Fruit fly (Drosophila melanogaster) whole organism, prepupa: Measurements from ENCODE around the gene Jon66Ci.
A peak's percentile ranks its signal among the peaks of the same experiment; 100 is the strongest.

Source experiments
- Blimp-1 ChIP-seq: fragments of 200-800 bp; sonication (Bioruptor generic); optimal IDR thresholded peaks from 3 replicates; lab custom pipeline; 2017; ENCODE audit warnings: missing biosample characterization, missing genetic modification characterization, mild to moderate bottlenecking, moderate library complexity, missing genetic modification reagents
- CG10631 ChIP-seq: fragments of 200-800 bp; sonication (Bioruptor generic); optimal IDR thresholded peaks from 2 replicates; lab custom pipeline; 2016; ENCODE audit warnings: missing biosample characterization, missing genetic modification characterization
- CG10669 ChIP-seq: fragments of 200-800 bp; sonication (Bioruptor generic); optimal IDR thresholded peaks from 3 replicates; lab custom pipeline; 2018; ENCODE audit warnings: missing biosample characterization, mild to moderate bottlenecking, missing genetic modification characterization, moderate library complexity
- CG11294 ChIP-seq: fragments of 200-800 bp; sonication (Bioruptor generic); IDR thresholded peaks from 2 replicates; pipeline ENCODE4 v1.3.6; 2022; ENCODE audit warnings: missing biosample characterization, missing genetic modification characterization
- CG11762 ChIP-seq: fragments of 200-800 bp; sonication (Bioruptor generic); optimal IDR thresholded peaks from 3 replicates; lab custom pipeline; 2016; ENCODE audit warnings: missing biosample characterization, missing genetic modification characterization; ENCODE audit not compliant: insufficient read depth
- CG11902 ChIP-seq: fragments of 200-800 bp; sonication (Bioruptor generic); optimal IDR thresholded peaks from 3 replicates; lab custom pipeline; 2016; ENCODE audit warnings: missing biosample characterization, missing genetic modification characterization
- CG15336 ChIP-seq: fragments of 200-800 bp; sonication (Bioruptor generic); IDR thresholded peaks from 2 replicates; pipeline ENCODE4 v1.3.6; 2022; ENCODE audit warnings: missing biosample characterization, missing genetic modification characterization
- CG1621 ChIP-seq: fragments of 200-800 bp; sonication (Bioruptor generic); optimal IDR thresholded peaks from 3 replicates; lab custom pipeline; 2018; ENCODE audit warnings: missing biosample characterization, mild to moderate bottlenecking, missing genetic modification characterization
- CG16779 ChIP-seq: fragments of 200-800 bp; sonication (Bioruptor generic); optimal IDR thresholded peaks from 3 replicates; lab custom pipeline; 2017; ENCODE audit warnings: missing biosample characterization, mild to moderate bottlenecking, missing genetic modification characterization
- CG3032 ChIP-seq: fragments of 200-800 bp; optimal IDR thresholded peaks from 2 replicates; lab custom pipeline; 2019; ENCODE audit warnings: missing biosample characterization, mild to moderate bottlenecking, missing genetic modification characterization, moderate library complexity
- CG31627 ChIP-seq: fragments of 200-800 bp; sonication (Bioruptor generic); optimal IDR thresholded peaks from 3 replicates; lab custom pipeline; 2016; ENCODE audit warnings: missing biosample characterization, missing genetic modification characterization
- CG32006 ChIP-seq: fragments of 200-800 bp; sonication (Bioruptor generic); optimal IDR thresholded peaks from 3 replicates; lab custom pipeline; 2017; ENCODE audit warnings: missing biosample characterization, mild to moderate bottlenecking, missing genetic modification characterization
- CG34406 ChIP-seq: fragments of 200-800 bp; sonication (Bioruptor generic); optimal IDR thresholded peaks from 3 replicates; lab custom pipeline; 2016; ENCODE audit warnings: missing biosample characterization, missing genetic modification characterization
- CG4318 ChIP-seq: fragments of 200-800 bp; sonication (Bioruptor generic); optimal IDR thresholded peaks from 3 replicates; lab custom pipeline; 2017; ENCODE audit warnings: missing biosample characterization, mild to moderate bottlenecking, missing genetic modification characterization
- CG6163 ChIP-seq: fragments of 200-800 bp; sonication (Bioruptor generic); IDR thresholded peaks from 3 replicates; pipeline ENCODE4 v1.3.6; 2022; ENCODE audit warnings: missing biosample characterization, missing genetic modification characterization
- CG6276 ChIP-seq: fragments of 200-800 bp; sonication (Bioruptor generic); optimal IDR thresholded peaks from 2 replicates; lab custom pipeline; 2017; ENCODE audit warnings: missing biosample characterization, mild to moderate bottlenecking, missing genetic modification characterization
- CG6792 ChIP-seq: fragments of 200-800 bp; sonication (Bioruptor generic); optimal IDR thresholded peaks from 3 replicates; lab custom pipeline; 2016; ENCODE audit warnings: missing biosample characterization, missing genetic modification characterization
- CG6854 ChIP-seq: fragments of 200-800 bp; sonication (Bioruptor generic); optimal IDR thresholded peaks from 2 replicates; lab custom pipeline; 2017; ENCODE audit warnings: missing biosample characterization, mild to moderate bottlenecking, missing genetic modification characterization
- CG7368 ChIP-seq: fragments of 200-800 bp; sonication (Bioruptor generic); optimal IDR thresholded peaks from 3 replicates; lab custom pipeline; 2016; ENCODE audit warnings: missing biosample characterization, missing genetic modification characterization
- CG8119 ChIP-seq: fragments of 200-800 bp; sonication (Bioruptor generic); IDR thresholded peaks from 3 replicates; pipeline ENCODE4 v1.3.6; 2022; ENCODE audit warnings: missing biosample characterization, missing genetic modification characterization
- CG8319 ChIP-seq: fragments of 200-800 bp; sonication (Bioruptor generic); optimal IDR thresholded peaks from 3 replicates; lab custom pipeline; 2016; ENCODE audit warnings: missing biosample characterization, missing genetic modification characterization
- Eip78C ChIP-seq: fragments of 200-800 bp; sonication (Bioruptor generic); peaks from one replicate; lab custom pipeline; 2016; ENCODE audit warnings: missing biosample characterization, missing genetic modification characterization
- Eip93F ChIP-seq: fragments of 200-800 bp; sonication (Bioruptor generic); optimal IDR thresholded peaks from 2 replicates; lab custom pipeline; 2016; ENCODE audit warnings: missing biosample characterization, mild to moderate bottlenecking, missing genetic modification characterization
- Ets21C ChIP-seq: fragments of 200-800 bp; sonication (Bioruptor generic); optimal IDR thresholded peaks from 3 replicates; lab custom pipeline; 2016; ENCODE audit warnings: missing biosample characterization, missing genetic modification characterization
- Ets96B ChIP-seq: fragments of 200-800 bp; optimal IDR thresholded peaks from 2 replicates; lab custom pipeline; 2019; ENCODE audit warnings: missing biosample characterization, mild to moderate bottlenecking, missing genetic modification characterization, moderate library complexity
- Gug ChIP-seq: fragments of 200-800 bp; sonication (Bioruptor generic); IDR thresholded peaks from 2 replicates; pipeline ENCODE4 v1.3.6; 2022; ENCODE audit warnings: missing biosample characterization, missing genetic modification characterization
- Hr38 ChIP-seq: sonication (Bioruptor generic); optimal IDR thresholded peaks from 2 replicates; lab custom pipeline; 2016; ENCODE audit warnings: missing biosample characterization, missing genetic modification characterization
- Hr39 ChIP-seq: fragments of 200-800 bp; sonication (Bioruptor generic); optimal IDR thresholded peaks from 2 replicates; lab custom pipeline; 2016; ENCODE audit warnings: missing biosample characterization, missing genetic modification characterization
- Hr4 ChIP-seq: fragments of 200-800 bp; sonication (Bioruptor generic); optimal IDR thresholded peaks from 3 replicates; lab custom pipeline; 2016; ENCODE audit warnings: missing biosample characterization, missing genetic modification characterization
- Met ChIP-seq: fragments of 200-800 bp; sonication (Bioruptor generic); optimal IDR thresholded peaks from 3 replicates; lab custom pipeline; 2016; ENCODE audit warnings: missing biosample characterization, missing genetic modification characterization
- OdsH ChIP-seq: fragments of 200-800 bp; sonication (Bioruptor generic); optimal IDR thresholded peaks from 3 replicates; lab custom pipeline; 2016; ENCODE audit warnings: missing biosample characterization, missing genetic modification characterization
- Smox ChIP-seq: fragments of 200-800 bp; sonication (Bioruptor generic); optimal IDR thresholded peaks from 3 replicates; lab custom pipeline; 2016; ENCODE audit warnings: missing biosample characterization, missing genetic modification characterization
- Sox102F ChIP-seq: fragments of 200-800 bp; sonication (Bioruptor generic); optimal IDR thresholded peaks from 2 replicates; lab custom pipeline; 2016; ENCODE audit warnings: missing biosample characterization, mild to moderate bottlenecking, missing genetic modification characterization
- Sox14 ChIP-seq: fragments of 200-800 bp; sonication (Bioruptor generic); optimal IDR thresholded peaks from 3 replicates; lab custom pipeline; 2016; ENCODE audit warnings: missing biosample characterization, missing genetic modification characterization
- Sox15 ChIP-seq: fragments of 200-800 bp; sonication (Bioruptor generic); optimal IDR thresholded peaks from 3 replicates; lab custom pipeline; 2016; ENCODE audit warnings: missing biosample characterization, missing genetic modification characterization
- achi ChIP-seq: fragments of 200-800 bp; sonication (Bioruptor generic); optimal IDR thresholded peaks from 3 replicates; lab custom pipeline; 2016; ENCODE audit warnings: missing biosample characterization, missing genetic modification characterization
- acj6 ChIP-seq: fragments of 200-800 bp; sonication (Bioruptor generic); optimal IDR thresholded peaks from 3 replicates; lab custom pipeline; 2016; ENCODE audit warnings: missing biosample characterization, missing genetic modification characterization
- cyc ChIP-seq: fragments of 200-800 bp; sonication (Bioruptor generic); optimal IDR thresholded peaks from 3 replicates; lab custom pipeline; 2016; ENCODE audit warnings: missing biosample characterization, missing genetic modification characterization
- dac ChIP-seq: fragments of 200-800 bp; sonication (Bioruptor generic); optimal IDR thresholded peaks from 2 replicates; lab custom pipeline; 2017; ENCODE audit warnings: missing biosample characterization, mild to moderate bottlenecking, missing genetic modification characterization
- dsx ChIP-seq: fragments of 200-800 bp; optimal IDR thresholded peaks from 3 replicates; lab custom pipeline; 2019; ENCODE audit warnings: missing biosample characterization, mild to moderate bottlenecking, missing genetic modification characterization, moderate library complexity; ENCODE audit not compliant: poor library complexity, severe bottlenecking
- eg ChIP-seq: fragments of 200-800 bp; sonication (Bioruptor generic); IDR thresholded peaks from 3 replicates; pipeline ENCODE4 v1.3.6; 2022; ENCODE audit warnings: missing biosample characterization, missing genetic modification characterization
- esn ChIP-seq: fragments of 200-800 bp; sonication (Bioruptor generic); optimal IDR thresholded peaks from 2 replicates; lab custom pipeline; 2016; ENCODE audit warnings: missing biosample characterization, mild to moderate bottlenecking, missing genetic modification characterization, moderate library complexity
- fd59A ChIP-seq: fragments of 200-800 bp; sonication (Bioruptor generic); optimal IDR thresholded peaks from 2 replicates; lab custom pipeline; 2017; ENCODE audit warnings: missing biosample characterization, mild to moderate bottlenecking, missing genetic modification characterization, missing genetic modification reagents
- fd85E ChIP-seq: fragments of 200-800 bp; sonication (Bioruptor generic); optimal IDR thresholded peaks from 3 replicates; lab custom pipeline; 2016; ENCODE audit warnings: missing biosample characterization, missing genetic modification characterization
- fkh ChIP-seq: fragments of 200-800 bp; sonication (Bioruptor generic); optimal IDR thresholded peaks from 3 replicates; lab custom pipeline; 2017; ENCODE audit warnings: missing biosample characterization, mild to moderate bottlenecking, missing genetic modification characterization, moderate library complexity
- lz ChIP-seq: fragments of 200-800 bp; sonication (Bioruptor generic); optimal IDR thresholded peaks from 3 replicates; lab custom pipeline; 2016; ENCODE audit warnings: missing biosample characterization, missing genetic modification characterization
- net ChIP-seq: fragments of 200-800 bp; sonication (Bioruptor generic); optimal IDR thresholded peaks from 3 replicates; lab custom pipeline; 2016; ENCODE audit warnings: missing biosample characterization, missing genetic modification characterization
- pdm3 ChIP-seq: fragments of 200-800 bp; sonication (Bioruptor generic); optimal IDR thresholded peaks from 3 replicates; lab custom pipeline; 2016; ENCODE audit warnings: missing biosample characterization, missing genetic modification characterization
- salr ChIP-seq, 2 experiments: fragments of 200-800 bp; sonication (Bioruptor generic); optimal IDR thresholded peaks; 3 replicates each; lab custom pipeline; 2016 to 2018; ENCODE audit warnings: missing biosample characterization in 2 of 2, missing genetic modification characterization in 2 of 2, mild to moderate bottlenecking in 1 of 2
- spab ChIP-seq: fragments of 200-800 bp; sonication (Bioruptor generic); optimal IDR thresholded peaks from 2 replicates; lab custom pipeline; 2017; ENCODE audit warnings: missing biosample characterization, mild to moderate bottlenecking, missing genetic modification characterization, missing genetic modification reagents
- ss ChIP-seq, 2 experiments: fragments of 200-800 bp; sonication (Bioruptor generic); optimal IDR thresholded peaks; 2 replicates in 1 of 2; 3 replicates in 1 of 2; lab custom pipeline; 2017 to 2018; ENCODE audit warnings: mild to moderate bottlenecking in 2 of 2, missing biosample characterization in 2 of 2, missing genetic modification characterization in 2 of 2, moderate library complexity in 1 of 2
- svp ChIP-seq: fragments of 200-800 bp; sonication (Bioruptor generic); peaks from one replicate; lab custom pipeline; 2016; ENCODE audit warnings: missing biosample characterization, missing genetic modification characterization
- vri ChIP-seq: fragments of 200-800 bp; sonication (Bioruptor generic); optimal IDR thresholded peaks from 3 replicates; lab custom pipeline; 2016; ENCODE audit warnings: missing biosample characterization, mild to moderate bottlenecking, missing genetic modification characterization

Jon66Ci gene

DNA sequence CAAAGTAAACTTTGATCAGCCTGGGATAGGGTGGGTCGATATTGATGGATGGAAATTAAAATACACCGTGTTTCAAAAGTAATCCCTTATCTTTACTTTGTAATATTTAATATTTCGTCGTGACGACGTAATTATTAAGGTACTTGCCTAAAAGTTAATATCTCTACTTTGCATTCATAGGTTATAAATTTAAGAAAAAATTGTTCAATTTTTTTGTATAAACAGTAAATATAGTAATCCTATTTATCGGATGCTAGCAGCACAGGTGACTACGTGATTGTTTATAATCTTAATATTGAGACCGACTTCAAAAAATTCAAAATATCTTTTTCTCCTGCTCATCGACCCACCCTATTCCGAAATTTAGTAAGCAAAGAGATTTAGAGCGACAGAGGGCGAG, 33.2 kb upstream of the Jon66Ci start:
- TF ChIP-seq cyc (GFP tag; lab: Kevin White, UChicago): peak; percentile 36
- no peak for TF ChIP-seq dac
- TF ChIP-seq esn: peak; percentile 62
- TF ChIP-seq pdm3 (GFP tag; lab: Kevin White, UChicago): no peak
- TF ChIP-seq CG7368 (GFP tag; lab: Kevin White, UChicago): peak; percentile 24
- no peak for TF ChIP-seq Ets21C (GFP tag; lab: Kevin White, UChicago)
- no peak for TF ChIP-seq CG34406
- TF ChIP-seq dsx (GFP tag; lab: Kevin White, UChicago): no peak
- TF ChIP-seq eg: peak; percentile 52; the same call in 1 of the 3 replicates
- TF ChIP-seq spab (GFP tag; lab: Kevin White, UChicago): peak; percentile 48
- peak; percentile 83 for TF ChIP-seq svp (GFP tag; lab: Kevin White, UChicago)
- TF ChIP-seq CG10631 (GFP tag; lab: Kevin White, UChicago): no peak
- TF ChIP-seq CG16779: peak; percentile 39
- TF ChIP-seq lz (GFP tag; lab: Kevin White, UChicago): no peak
- TF ChIP-seq OdsH (GFP tag; lab: Kevin White, UChicago): no peak
- TF ChIP-seq Gug: no peak
- TF ChIP-seq CG10669 (GFP tag; lab: Kevin White, UChicago): no peak
- no peak for TF ChIP-seq Sox14 (GFP tag; lab: Kevin White, UChicago)
- no peak for TF ChIP-seq Ets96B (tag; lab: Kevin White, UChicago)
- peak; percentile 60 for TF ChIP-seq CG15336
- peak; percentile 38 for TF ChIP-seq CG11762 (GFP tag; lab: Kevin White, UChicago)
- TF ChIP-seq CG4318 (GFP tag; lab: Kevin White, UChicago): no peak
- TF ChIP-seq CG8319 (GFP tag; lab: Kevin White, UChicago): peak; percentile 16
- peak; percentile 32 for TF ChIP-seq fd59A (GFP tag; lab: Kevin White, UChicago)
- TF ChIP-seq CG6792 (GFP tag; lab: Kevin White, UChicago): no peak
- no peak for TF ChIP-seq Smox (GFP tag; lab: Kevin White, UChicago)
- no peak for TF ChIP-seq Sox102F
- 0 out of 3 replicates have a peak, but pooled peaks have one; percentile 37 for TF ChIP-seq CG6163 (GFP tag; lab: Robert Waterston, UW)
- no peak for TF ChIP-seq acj6 (GFP tag; lab: Kevin White, UChicago)
- TF ChIP-seq CG32006 (GFP tag; lab: Kevin White, UChicago): no peak
- no peak for TF ChIP-seq net
- TF ChIP-seq ss (GFP tag; optimal IDR thresholded peaks at IDR 0.05; lab: Kevin White, UChicago): no peak
- TF ChIP-seq CG8119 (GFP tag; lab: Robert Waterston, UW): peak; percentile 53; the same call in 1 of the 3 replicates
- TF ChIP-seq Eip93F (GFP tag; lab: Kevin White, UChicago): no peak
- no peak for TF ChIP-seq vri
- no peak for TF ChIP-seq Sox15 (GFP tag; lab: Kevin White, UChicago)
- no peak for TF ChIP-seq achi
- no peak for TF ChIP-seq Blimp-1 (GFP tag; lab: Kevin White, UChicago)
- TF ChIP-seq CG11294: no peak
- no peak for TF ChIP-seq Met
- TF ChIP-seq CG6854 (GFP tag; lab: Kevin White, UChicago): no peak
- no peak for TF ChIP-seq CG6276 (GFP tag; lab: Kevin White, UChicago)
- no peak for TF ChIP-seq CG3032
- TF ChIP-seq fkh: no peak
- peak; percentile 22 for TF ChIP-seq Hr39 (GFP tag; lab: Kevin White, UChicago)
- TF ChIP-seq salr (GFP tag; optimal IDR thresholded peaks at IDR 0.05; lab: Kevin White, UChicago): no peak
- no peak for TF ChIP-seq Hr4
- TF ChIP-seq Hr38: no peak
- TF ChIP-seq CG31627 (GFP tag; lab: Kevin White, UChicago): peak; percentile 11
- peak; percentile 4 for TF ChIP-seq CG11902 (GFP tag; lab: Kevin White, UChicago)
- TF ChIP-seq fd85E (GFP tag; lab: Kevin White, UChicago): no peak
- no peak for TF ChIP-seq Eip78C
- no peak for TF ChIP-seq CG1621
